Worm (Caenorhabditis elegans): ENCODE results near the gene Y38F1A.8.

The Y38F1A.8 gene

DNA sequence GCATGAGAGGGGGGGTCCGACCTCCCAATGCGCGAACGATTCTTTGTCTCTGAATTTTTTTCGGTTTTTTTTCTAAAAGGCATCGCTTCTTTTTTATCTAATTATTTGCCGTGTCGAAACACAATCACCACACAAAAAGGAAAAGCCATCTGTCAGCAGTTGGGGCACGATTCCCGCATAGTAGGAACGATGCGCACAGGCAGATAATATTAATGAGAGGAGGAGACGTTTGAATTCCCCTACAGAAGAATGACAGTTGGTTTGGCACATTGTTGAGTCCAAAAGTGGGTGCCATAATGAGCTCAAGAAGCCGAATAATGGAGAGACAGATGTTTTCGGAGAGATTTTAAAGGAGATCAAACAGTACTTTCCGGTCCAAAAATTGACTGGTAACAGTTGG, 15.9 kb downstream of the Y38F1A.8 start:
- TF ChIP-seq unc-62 (GFP tag; optimal IDR thresholded peaks at IDR 0.05): no peak

DNA sequence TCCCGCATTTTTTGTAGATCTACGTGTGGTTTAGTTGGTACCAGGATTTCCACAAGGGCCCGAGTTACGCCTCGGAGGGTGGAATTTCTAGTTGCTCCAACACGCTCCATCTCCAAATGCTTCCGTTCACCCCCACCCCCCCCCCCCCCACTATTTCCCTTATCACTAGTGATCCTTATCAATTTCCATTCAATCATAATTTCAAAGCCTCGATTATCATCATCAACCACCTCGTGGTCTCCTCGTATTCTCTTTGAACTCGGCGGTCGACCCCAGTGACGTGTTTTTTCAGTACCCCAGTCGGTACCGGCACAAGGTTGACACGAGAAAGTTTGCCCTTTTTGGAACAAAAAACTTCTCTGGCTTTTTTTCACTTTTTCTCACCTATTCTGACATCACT, 17.8 kb downstream of the Y38F1A.8 start:
- no peak for TF ChIP-seq unc-62 (GFP tag; optimal IDR thresholded peaks at IDR 0.05)

DNA sequence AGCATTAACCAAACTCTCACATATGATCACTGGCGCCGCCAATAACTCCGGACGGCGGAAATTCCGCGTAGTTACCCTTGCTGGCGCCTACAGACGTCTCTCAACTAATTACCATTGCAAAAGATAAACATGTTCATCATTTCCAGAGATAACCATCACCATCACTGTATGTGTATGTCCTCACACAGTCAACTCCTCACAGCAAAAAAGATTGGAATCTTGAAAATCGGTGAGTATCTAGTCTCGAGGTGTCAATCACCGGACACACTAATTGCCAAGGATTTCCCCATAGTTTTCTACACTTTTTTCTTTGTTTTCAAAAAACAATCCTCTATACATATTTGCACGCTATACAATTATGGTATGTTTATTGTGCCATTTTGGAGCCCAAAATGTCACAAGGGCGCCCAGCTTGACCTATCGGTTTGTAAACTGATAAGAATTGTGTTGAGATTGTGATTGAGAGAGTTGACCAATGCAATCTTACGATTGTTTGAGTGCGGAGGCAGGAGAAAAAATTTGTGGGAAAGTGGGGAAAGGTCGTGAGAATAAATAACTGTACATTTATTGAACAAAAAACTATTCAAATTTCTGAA, 18.6 kb downstream of the Y38F1A.8 start:
- no peak for TF ChIP-seq unc-62 (GFP tag; optimal IDR thresholded peaks at IDR 0.05)

DNA sequence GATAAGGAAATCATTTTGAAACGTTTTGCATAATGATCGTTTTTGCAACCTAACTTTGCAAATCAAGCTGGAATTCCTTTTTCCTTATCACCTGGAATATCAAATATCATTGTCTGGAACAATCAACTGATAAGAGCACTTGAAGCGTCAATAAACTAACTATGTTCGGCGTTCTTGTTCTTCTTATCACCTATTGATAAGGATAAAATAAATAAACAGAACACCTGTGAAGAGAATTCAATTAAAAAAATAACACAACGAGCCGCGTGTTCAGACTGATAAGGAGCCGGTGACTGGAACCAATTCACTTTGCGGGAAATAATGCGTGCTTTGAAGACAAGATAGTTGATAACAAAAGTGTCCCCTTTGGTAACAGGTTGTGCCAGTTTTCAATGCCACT, 20.4 kb downstream of the Y38F1A.8 start, which contains the start of gene cyd-1:
Gene cyd-1 (plus strand): TSS at position 380 of the 400 bp plus-strand sequence.
- TF ChIP-seq unc-62 (GFP tag; optimal IDR thresholded peaks at IDR 0.05): no peak

DNA sequence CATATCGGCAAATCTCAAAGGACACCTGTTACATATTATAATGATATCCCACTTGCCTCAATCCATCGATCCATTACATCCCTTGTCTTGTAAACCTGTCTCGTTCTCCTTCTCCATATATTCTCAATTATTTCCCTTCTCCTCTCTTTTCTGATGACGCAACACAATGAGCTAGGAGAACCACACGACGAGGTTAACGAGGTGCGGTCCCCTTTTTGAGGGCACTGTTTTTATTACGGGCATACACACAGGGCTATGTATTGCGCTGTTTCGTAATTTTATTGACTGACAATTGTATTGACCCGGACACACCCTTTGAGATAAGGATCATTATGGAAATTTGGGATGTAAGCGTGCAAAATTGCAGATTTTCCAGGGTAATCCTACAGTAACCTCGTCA, 22.0 kb downstream of the Y38F1A.8 start:
- no peak for TF ChIP-seq unc-62 (GFP tag; optimal IDR thresholded peaks at IDR 0.05)

DNA sequence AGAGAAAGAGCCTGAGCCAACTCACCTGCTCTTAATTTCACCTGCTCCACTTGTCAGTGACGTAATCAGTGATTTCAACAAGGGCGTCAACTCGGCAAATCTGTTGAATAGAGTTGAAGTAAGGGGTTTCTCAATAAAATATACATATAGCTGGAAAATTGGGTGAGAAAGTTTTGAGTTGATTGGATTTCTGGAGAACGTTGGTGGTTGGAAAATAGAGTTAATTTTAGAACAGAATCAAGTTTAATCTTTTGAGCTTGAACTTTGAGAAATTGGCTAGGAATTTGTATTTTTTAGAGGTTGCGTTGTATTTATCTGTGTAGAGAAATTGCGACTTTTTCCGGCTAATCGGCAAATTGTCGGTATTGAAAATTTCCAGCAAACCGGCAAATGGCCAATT, 31.0 kb downstream of the Y38F1A.8 start, which contains the start of gene Y38F1A.4:
Gene Y38F1A.4 (minus strand): TSS at position 101 of the 400 bp plus-strand sequence.
- no peak for TF ChIP-seq unc-62 (GFP tag; optimal IDR thresholded peaks at IDR 0.05)

DNA sequence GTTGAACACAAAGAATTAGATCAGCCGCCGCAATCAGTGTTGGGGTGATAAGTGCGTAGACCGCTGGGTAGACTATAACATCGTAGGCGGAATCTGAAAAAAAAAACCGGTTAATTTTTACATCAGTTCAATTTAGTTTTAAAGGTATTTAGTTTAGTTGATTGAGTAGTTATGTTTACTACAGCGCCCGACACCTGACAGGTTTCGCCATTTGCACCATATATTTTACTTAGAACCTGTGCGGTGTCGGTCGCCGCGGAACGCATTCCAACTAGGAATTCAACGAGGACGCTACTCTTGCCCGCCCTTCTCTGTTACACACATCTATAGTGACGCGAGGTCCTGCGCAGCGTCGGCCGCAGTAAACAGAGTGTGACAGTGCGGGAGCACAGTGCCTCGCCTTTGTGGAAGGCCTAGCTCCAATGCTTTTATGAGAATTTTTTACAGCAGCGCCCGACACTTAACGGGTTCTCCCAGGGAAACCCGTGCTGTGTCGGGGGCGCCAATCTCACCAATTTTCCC, 32.1 kb downstream of the Y38F1A.8 start:
- no peak for TF ChIP-seq unc-62 (GFP tag; optimal IDR thresholded peaks at IDR 0.05)

DNA sequence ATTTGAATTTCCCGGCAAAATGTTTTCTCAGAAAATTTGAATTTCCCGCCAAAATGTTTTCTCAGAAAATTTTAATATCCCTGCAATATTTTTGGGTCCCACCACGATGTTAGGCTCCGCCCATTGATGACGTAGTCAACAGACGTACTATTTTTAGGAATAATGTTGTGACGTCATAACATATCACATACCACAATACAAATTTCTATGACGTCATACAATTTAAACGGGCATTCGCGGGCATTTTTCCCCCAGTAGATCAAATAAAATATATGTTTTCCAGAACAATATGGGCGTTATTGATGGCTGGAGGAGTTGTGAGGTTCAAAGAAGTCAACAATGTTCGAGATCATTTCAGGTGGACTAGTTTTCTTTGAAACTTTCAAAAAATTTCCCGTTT, 34.4 kb downstream of the Y38F1A.8 start:
- TF ChIP-seq unc-62 (GFP tag; optimal IDR thresholded peaks at IDR 0.05): no peak

DNA sequence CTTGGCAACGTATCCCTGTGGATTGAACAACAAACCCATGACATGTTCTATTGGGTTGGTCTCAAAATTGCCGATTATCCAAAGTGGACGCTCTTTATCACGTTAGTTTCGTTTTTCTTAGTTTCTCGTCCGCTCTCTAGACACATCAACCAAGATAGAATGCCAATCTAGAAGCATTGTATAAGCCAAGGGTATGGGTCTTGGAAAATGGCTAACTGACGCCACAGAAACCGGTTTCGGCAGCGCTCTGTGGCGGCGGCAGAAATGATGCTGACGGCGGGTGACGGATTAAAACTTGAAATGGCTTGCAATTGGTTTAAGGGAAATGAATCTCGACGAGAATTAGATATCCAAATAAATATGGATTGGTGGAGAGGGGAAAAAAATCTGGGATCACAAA, 35.1 kb downstream of the Y38F1A.8 start:
- no peak for TF ChIP-seq unc-62 (GFP tag; optimal IDR thresholded peaks at IDR 0.05)

DNA sequence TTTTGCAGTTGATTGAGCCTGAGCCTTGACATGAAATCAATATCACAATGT, 35.3 kb downstream of the Y38F1A.8 start, which contains the start of gene ptr-18:
Gene ptr-18 (plus strand): TSS at position 9 of the 51 bp plus-strand sequence.
- no peak for TF ChIP-seq unc-62 (GFP tag; optimal IDR thresholded peaks at IDR 0.05)

DNA sequence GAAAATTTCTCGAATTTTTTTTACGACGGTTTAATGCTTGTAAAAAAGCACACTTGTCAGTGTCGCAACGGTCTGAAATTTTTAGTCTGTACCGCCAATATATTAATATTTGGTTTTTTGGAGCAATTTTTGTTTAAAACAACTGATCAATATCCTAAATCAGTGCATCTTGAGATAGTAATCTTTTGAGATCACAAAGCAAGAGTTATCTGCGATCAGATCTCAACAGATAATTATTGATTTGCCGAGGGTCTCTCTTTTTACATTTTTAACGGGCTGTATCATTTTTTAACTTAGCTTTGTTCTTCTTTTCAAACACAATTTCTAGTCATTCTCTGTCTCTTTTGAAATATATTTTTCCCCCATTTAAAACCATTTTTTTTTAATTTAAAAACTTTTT, 35.5 kb downstream of the Y38F1A.8 start:
- no peak for TF ChIP-seq unc-62 (GFP tag; optimal IDR thresholded peaks at IDR 0.05)

DNA sequence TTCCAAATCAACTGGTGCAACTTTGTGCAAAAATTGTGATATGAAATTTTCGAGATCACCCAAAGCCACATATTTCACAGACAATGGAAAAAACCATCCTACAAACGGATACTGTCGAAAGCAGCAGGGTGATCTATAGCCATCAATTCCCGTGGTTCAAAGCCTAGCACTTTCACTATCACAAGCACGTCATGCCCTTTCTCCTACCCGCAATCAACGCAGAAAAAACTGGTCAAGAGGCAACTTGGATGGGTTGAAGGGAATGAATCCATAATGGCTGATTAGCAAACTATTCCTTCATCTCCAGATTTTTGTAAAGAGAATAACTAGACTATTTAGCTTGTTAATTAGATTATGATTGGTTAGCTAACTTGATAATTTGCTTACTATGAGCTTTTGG, 38.9 kb downstream of the Y38F1A.8 start:
- TF ChIP-seq unc-62 (GFP tag; optimal IDR thresholded peaks at IDR 0.05): no peak

DNA sequence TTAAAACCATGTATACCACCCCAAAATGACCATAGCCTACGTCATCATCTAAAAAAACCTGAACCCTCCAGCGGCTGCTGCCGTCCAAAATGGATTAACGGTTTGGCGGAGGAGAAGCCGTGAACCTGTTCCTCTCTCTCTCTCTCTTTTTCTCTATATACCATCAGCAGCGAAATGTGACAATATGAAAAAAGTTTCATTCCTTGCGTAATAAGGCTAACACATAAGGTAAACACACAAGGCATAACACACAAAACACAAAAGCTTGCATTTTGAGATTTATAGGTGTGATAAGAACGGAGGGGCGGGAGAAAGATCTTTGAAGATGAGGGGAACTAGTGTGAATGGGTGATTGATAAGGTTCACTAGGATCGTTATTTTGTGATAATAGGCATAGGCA, 39.4 kb downstream of the Y38F1A.8 start:
- TF ChIP-seq unc-62 (GFP tag; optimal IDR thresholded peaks at IDR 0.05): no peak

DNA sequence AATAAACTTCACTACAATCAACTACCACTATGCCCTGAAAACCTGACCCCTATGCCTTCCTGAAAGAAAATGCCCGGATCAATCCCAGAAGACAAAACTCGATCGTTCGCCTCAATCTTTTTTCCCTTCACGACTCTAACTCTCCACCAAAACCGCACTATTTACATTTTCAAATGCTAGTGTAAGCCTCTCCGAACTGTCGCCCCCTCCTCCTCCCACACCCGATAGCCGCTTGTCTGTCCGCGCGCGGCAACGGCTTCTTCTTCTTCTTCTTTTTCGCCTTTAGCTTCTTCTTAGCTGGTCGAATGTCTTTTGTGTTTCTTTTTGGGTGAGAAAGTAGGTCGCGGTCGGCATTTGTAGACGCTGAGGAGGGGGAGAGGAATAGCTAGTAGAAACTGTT, 40.4 kb downstream of the Y38F1A.8 start:
- no peak for TF ChIP-seq unc-62 (GFP tag; optimal IDR thresholded peaks at IDR 0.05)

DNA sequence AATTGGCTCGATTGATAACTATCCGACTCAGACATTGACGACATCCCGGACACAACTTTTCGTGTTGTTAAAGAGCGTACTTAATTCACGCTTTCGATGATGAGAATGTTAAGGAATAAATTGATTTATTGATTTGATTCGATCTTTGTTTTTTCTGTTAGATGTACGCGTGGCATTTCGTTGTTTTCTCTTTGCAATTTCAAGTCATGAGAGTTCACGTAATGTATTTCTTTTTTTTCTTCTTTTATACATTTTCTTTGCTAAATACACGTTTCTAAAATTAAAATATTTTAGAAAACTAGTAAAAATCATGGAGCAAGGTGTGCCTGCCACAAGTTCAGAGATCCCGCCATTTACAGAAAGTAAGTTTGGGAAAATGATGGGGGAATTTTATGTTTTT, 46.0 kb downstream of the Y38F1A.8 start, which contains the start of the genes Y38F1A.1 and Y38F1A.2:
Gene Y38F1A.1 (minus strand): TSS at position 101 of the 400 bp plus-strand sequence.
Gene Y38F1A.2 (plus strand): TSS at position 289 of the 400 bp plus-strand sequence.
- no peak for TF ChIP-seq unc-62 (GFP tag; optimal IDR thresholded peaks at IDR 0.05)

DNA sequence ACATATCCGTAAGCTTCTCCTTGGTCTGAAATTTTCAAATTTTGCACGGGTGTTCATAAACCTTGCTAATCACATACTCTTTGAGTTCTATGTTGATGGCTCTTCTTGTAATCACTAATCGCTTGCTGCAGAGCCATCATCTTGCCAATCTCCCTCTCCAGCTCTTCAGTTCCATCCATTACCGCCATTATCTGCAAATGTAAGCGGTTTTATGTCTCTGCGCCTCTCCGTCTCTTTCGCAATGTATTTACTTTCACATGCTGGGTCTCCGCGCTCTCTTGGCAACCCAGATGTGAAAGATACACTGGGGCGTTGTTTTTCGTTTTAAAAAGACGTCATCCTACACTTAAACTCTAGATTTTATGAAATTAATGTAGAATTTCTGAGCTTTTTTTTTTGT, 47.4 kb downstream of the Y38F1A.8 start:
- no peak for TF ChIP-seq unc-62 (GFP tag; optimal IDR thresholded peaks at IDR 0.05)

DNA sequence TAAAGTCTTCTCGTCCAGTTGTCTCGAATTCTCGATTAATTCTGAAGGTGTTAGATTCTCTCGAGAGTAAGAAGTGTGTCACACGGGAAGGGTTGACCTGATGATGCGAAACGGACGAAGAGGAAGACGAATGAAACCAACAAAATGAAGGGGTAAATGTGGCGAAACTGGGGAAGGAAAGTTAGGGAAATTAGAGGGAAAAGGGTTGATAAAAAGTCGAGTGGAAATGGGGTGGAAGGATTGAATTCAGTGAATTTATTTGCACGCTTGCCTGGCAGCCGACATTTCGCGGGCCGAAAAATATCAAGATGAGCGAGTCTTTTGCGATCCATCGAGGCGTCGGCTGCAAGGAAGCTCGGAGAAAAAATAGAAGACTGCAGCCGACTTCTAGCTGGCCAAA, 52.5 kb downstream of the Y38F1A.8 start, which contains the start of gene F58G1.7:
Gene F58G1.7 (minus strand): TSS at position 101 of the 400 bp plus-strand sequence.
- no peak for TF ChIP-seq unc-62 (GFP tag; optimal IDR thresholded peaks at IDR 0.05)

Measured in whole organism, dauer.